Fruit fly (Drosophila melanogaster) whole organism, pupa: ENCODE data around the gene eater.

Experiments
- CG14655 ChIP-seq: fragments of 200-800 bp; sonication (Bioruptor generic); optimal IDR thresholded peaks from 3 replicates; lab custom pipeline; 2017; ENCODE audit warnings: mild to moderate bottlenecking, missing biosample characterization, missing genetic modification reagents, missing genetic modification characterization
- D1 ChIP-seq: fragments of 200-800 bp; sonication (Bioruptor generic); optimal IDR thresholded peaks from 2 replicates; lab custom pipeline; 2018; ENCODE audit warnings: missing biosample characterization, mild to moderate bottlenecking, missing genetic modification characterization, moderate library complexity
- Pif1A ChIP-seq: fragments of 200-800 bp; sonication (Bioruptor generic); optimal IDR thresholded peaks from 3 replicates; lab custom pipeline; 2016; ENCODE audit warnings: missing biosample characterization, missing genetic modification characterization

- TF ChIP-seq Pif1A (GFP tag; lab: Kevin White, UChicago), result no peak
- no peak for TF ChIP-seq D1 (tag; lab: Kevin White, UChicago)
- no peak for TF ChIP-seq CG14655 (GFP tag; lab: Kevin White, UChicago)
Measured at dm6 chr3R:27087549-27087948, 11.9 kb downstream of the eater start, which contains the start of gene Cpr97Ea.
